Fruit fly (Drosophila melanogaster): Measurements from ENCODE around the gene rdo.
A peak's percentile ranks its signal among the peaks of the same experiment; 100 is the strongest.

Gene rdo

DNA sequence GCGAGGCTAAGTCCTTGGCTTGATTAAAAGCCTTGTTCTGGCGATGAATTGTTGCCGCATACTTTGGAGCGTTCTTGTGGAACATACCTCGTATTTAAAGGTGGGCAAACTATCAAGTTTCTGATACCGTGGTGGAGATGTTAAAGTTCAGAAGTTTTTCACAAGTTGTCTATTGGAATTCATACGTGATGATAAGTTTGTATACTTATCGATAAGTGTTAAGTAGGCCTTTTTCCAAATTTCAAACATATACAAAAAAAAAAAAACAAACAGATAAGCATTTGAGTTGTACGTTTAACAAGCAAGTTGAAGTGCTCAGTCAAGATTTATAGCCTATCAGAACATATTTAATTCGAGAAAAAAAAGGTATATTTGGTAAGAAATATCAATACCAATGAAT, 26.1 kb upstream of the rdo start, which contains the start of gene CG5681:
Gene CG5681 (plus strand): TSS at position 301 of the 400 bp plus-strand sequence.
- TF ChIP-seq sage (GFP tag; optimal IDR thresholded peaks at IDR 0.05) = no peak
- no peak for TF ChIP-seq fru (GFP tag; optimal IDR thresholded peaks at IDR 0.05)
- TF ChIP-seq pan (optimal IDR thresholded peaks at IDR 0.05) = no peak
- TF ChIP-seq GATAd (GFP tag; optimal IDR thresholded peaks at IDR 0.05) = no peak
- no peak for TF ChIP-seq jim (GFP tag; optimal IDR thresholded peaks at IDR 0.05)
- no peak for TF ChIP-seq Jra (GFP tag; optimal IDR thresholded peaks at IDR 0.05)
- TF ChIP-seq tai (GFP tag; optimal IDR thresholded peaks at IDR 0.05) = no peak
- no peak for TF ChIP-seq rgr (GFP tag; optimal IDR thresholded peaks at IDR 0.05)
- no peak for TF ChIP-seq Rel (GFP tag; optimal IDR thresholded peaks at IDR 0.05)
- TF ChIP-seq Rel (tag; optimal IDR thresholded peaks at IDR 0.05) = no peak
- no peak for TF ChIP-seq br (GFP tag; optimal IDR thresholded peaks at IDR 0.05)
- TF ChIP-seq Abd-B (GFP tag; optimal IDR thresholded peaks at IDR 0.05) = no peak
- TF ChIP-seq usp (GFP tag; optimal IDR thresholded peaks at IDR 0.05) = no peak
- no peak for TF ChIP-seq Hnf4 (GFP tag; optimal IDR thresholded peaks at IDR 0.05)

DNA sequence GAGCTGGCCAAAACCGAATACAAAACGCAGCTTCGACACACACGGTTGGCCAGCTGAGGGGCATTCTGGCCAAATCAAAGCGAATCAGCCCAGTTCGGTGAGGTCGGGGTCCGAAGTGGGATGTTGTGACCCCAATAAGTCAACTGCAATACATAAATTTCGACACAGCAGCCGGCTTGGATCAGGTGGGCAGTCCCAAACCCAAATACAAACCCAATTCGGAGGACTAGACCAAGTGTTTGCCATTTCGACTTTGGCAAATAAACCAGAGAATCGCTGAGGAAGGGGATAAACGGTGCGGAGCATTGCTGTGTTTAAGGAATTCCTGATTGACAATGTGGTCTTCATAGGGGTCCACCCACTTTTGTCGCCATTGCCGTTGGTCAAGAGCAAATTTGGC, 23.2 kb upstream of the rdo start:
- peak; percentile 49 for TF ChIP-seq Dfd (GFP tag; optimal IDR thresholded peaks at IDR 0.05)
- no peak for TF ChIP-seq usp (GFP tag; optimal IDR thresholded peaks at IDR 0.05)
- no peak for TF ChIP-seq Hr78 (GFP tag; optimal IDR thresholded peaks at IDR 0.05)
- no peak for TF ChIP-seq tai (GFP tag; optimal IDR thresholded peaks at IDR 0.05)
- no peak for TF ChIP-seq Mio (GFP tag; optimal IDR thresholded peaks at IDR 0.05)

DNA sequence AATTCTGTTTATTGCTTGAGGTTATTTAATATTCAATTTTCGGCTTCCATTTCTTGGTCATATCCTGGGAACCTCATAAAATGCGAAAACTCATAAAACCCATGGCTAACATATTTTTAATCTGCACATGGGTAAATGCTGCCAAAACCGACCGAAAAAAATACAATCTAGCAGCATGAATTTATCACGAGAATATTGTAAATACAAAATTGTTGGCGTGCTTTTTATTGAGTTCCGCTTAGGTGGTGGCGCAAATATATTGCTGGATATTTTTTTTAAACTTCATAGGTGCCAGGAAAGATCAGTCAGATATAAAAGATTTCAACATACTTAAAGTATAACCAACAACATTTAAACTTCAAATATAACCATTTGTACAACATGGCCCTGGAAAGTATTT, 22.1 kb upstream of the rdo start, which contains the start of gene Prosbeta5R2:
Gene Prosbeta5R2 (plus strand): TSS at position 301 of the 400 bp plus-strand sequence.
- TF ChIP-seq fru (GFP tag; optimal IDR thresholded peaks at IDR 0.05) (no peak), N (GFP tag; optimal IDR thresholded peaks at IDR 0.05) (no peak)

DNA sequence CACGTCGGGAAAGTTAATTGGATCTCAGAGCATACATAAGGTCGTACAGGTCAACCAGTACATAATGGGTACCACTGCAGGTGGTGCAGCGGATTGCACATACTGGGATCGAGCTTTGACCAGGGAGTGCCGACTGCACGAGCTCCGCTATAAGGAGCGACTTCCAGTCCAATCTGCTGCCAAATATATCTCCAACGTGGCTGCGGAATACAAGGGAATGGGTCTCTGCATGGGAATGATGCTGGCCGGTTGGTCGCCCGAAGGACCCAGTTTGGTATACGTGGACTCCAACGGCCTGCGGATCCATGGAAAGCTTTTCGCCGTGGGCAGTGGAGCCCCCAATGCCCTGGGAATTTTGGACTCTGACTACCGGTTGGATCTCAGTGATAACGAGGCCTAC, 21.4 kb upstream of the rdo start:
- TF ChIP-seq ey (GFP tag; optimal IDR thresholded peaks at IDR 0.05) (no peak), Vsx2 (GFP tag; optimal IDR thresholded peaks at IDR 0.05; ENCODE audit: partially characterized antibody) (no peak), Dif (GFP tag; optimal IDR thresholded peaks at IDR 0.05; ENCODE audit: partially characterized antibody) (no peak), Myc (optimal IDR thresholded peaks at IDR 0.05) (no peak), Sp1 (GFP tag; optimal IDR thresholded peaks at IDR 0.05) (no peak), OdsH (GFP tag; optimal IDR thresholded peaks at IDR 0.05) (no peak), Abd-B (GFP tag; optimal IDR thresholded peaks at IDR 0.05) (no peak), dmrt93B (GFP tag; optimal IDR thresholded peaks at IDR 0.05) (no peak), sage (GFP tag; optimal IDR thresholded peaks at IDR 0.05) (no peak), CG9705 (GFP tag; optimal IDR thresholded peaks at IDR 0.05) (no peak), N (GFP tag; optimal IDR thresholded peaks at IDR 0.05) (no peak), foxo (GFP tag; optimal IDR thresholded peaks at IDR 0.05) (no peak), psq (GFP tag; optimal IDR thresholded peaks at IDR 0.05) (no peak), GATAd (GFP tag; optimal IDR thresholded peaks at IDR 0.05) (no peak), Dfd (GFP tag; optimal IDR thresholded peaks at IDR 0.05) (no peak), Mio (GFP tag; optimal IDR thresholded peaks at IDR 0.05) (no peak), HLH106 (tag; optimal IDR thresholded peaks at IDR 0.05) (no peak)

DNA sequence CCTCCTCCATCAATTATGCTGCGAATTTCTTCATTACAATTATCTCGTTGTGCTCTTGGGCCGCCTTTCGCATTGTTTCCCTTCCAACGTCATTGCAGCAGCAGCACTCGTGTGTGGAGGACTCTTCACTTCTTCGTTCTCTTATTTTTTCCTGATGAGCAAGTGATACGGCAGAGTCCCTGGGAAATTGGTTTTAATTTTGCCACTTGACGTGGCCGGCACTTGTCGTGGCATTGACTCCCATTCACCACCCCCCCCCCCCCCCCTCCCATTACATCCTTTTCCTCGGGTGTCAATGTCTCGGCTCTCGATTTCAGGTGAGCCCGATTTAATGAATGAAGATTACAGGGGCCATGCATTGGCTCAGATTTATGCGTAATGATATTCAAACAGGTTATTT, 10.0 kb upstream of the rdo start:
- TF ChIP-seq usp (GFP tag; optimal IDR thresholded peaks at IDR 0.05) (no peak), Jra (GFP tag; optimal IDR thresholded peaks at IDR 0.05) (no peak), Abd-B (GFP tag; optimal IDR thresholded peaks at IDR 0.05) (no peak), tai (GFP tag; optimal IDR thresholded peaks at IDR 0.05) (no peak), woc (GFP tag; optimal IDR thresholded peaks at IDR 0.05) (no peak)

DNA sequence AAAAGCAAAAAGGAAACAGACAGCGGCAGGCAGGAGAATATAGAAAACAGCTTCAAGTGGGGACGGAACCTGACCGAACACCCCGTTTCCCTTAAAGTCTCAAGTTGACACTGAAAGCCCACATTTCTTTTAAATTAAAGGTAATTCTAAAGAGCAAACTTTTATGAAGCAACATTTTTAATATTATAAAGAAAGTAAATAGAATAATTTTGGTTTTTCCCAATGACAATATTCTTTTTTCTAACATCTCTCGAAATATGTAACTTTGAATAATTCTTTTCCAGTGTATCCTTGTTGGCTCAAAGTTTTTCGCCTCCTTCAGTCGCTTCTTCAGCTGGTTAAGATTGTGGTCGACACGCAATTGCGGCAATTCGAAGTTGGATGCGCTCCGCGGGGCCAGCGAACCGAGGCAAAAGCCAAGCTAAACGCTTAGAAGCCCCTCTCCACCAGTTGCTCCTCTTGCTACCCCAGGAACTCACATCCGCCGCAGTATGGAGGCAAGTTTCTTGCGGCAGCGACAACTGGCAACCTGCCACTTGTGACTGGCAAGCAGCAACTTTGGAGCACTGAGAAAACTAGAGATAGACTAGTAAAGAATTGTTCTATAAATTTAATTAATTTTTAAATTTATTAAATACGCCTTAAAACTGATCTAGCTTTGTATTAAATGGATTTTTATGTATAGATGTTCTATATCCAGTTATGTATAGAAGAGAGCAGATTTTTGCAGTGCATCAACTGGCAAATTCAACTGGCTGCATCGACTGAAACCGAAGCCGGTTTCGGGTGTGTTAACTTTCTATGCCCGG, 8.9 kb upstream of the rdo start:
- TF ChIP-seq foxo (GFP tag; optimal IDR thresholded peaks at IDR 0.05) = peak in 1 of 2 experiments; percentile 74
- no peak for TF ChIP-seq pan (optimal IDR thresholded peaks at IDR 0.05)
- no peak for TF ChIP-seq N (GFP tag; optimal IDR thresholded peaks at IDR 0.05)
- peak; percentile 65 for TF ChIP-seq Hnf4 (GFP tag; optimal IDR thresholded peaks at IDR 0.05)
- no peak for TF ChIP-seq Hr78 (GFP tag; optimal IDR thresholded peaks at IDR 0.05)
- no peak for TF ChIP-seq Myc (optimal IDR thresholded peaks at IDR 0.05)
- no peak for TF ChIP-seq sv (GFP tag; optimal IDR thresholded peaks at IDR 0.05)
- no peak for TF ChIP-seq CG32264 (GFP tag; optimal IDR thresholded peaks at IDR 0.05)
- TF ChIP-seq dl (GFP tag; optimal IDR thresholded peaks at IDR 0.05; ENCODE audit: insufficient read depth in 1 of 2, partially characterized antibody in 2 of 2) = no peak
- peak; percentile 34 for TF ChIP-seq br (GFP tag; optimal IDR thresholded peaks at IDR 0.05)
- TF ChIP-seq CG9705 (GFP tag; optimal IDR thresholded peaks at IDR 0.05) = peak; percentile 67
- no peak for TF ChIP-seq sage (GFP tag; optimal IDR thresholded peaks at IDR 0.05)
- no peak for TF ChIP-seq dsf (GFP tag; optimal IDR thresholded peaks at IDR 0.05; ENCODE audit: borderline replicate concordance)
- no peak for TF ChIP-seq jim (GFP tag; optimal IDR thresholded peaks at IDR 0.05)
- TF ChIP-seq h (GFP tag; optimal IDR thresholded peaks at IDR 0.05) = peak; percentile 77
- TF ChIP-seq woc (GFP tag; optimal IDR thresholded peaks at IDR 0.05) = peak; percentile 65
- TF ChIP-seq Mio (GFP tag; optimal IDR thresholded peaks at IDR 0.05) = no peak
- no peak for TF ChIP-seq Dfd (GFP tag; optimal IDR thresholded peaks at IDR 0.05)
- TF ChIP-seq Jra (GFP tag; optimal IDR thresholded peaks at IDR 0.05) = peak; percentile 34
- TF ChIP-seq Rel (GFP tag; optimal IDR thresholded peaks at IDR 0.05) = peak; percentile 43
- TF ChIP-seq Rel (tag; optimal IDR thresholded peaks at IDR 0.05) = no peak
- TF ChIP-seq OdsH (GFP tag; optimal IDR thresholded peaks at IDR 0.05) = peak; percentile 66
- TF ChIP-seq brk (GFP tag; optimal IDR thresholded peaks at IDR 0.05) = peak; percentile 84
- TF ChIP-seq Abd-B (GFP tag; optimal IDR thresholded peaks at IDR 0.05) = no peak
- peak; percentile 85 for TF ChIP-seq HLH106 (tag; optimal IDR thresholded peaks at IDR 0.05)
- peak; percentile 62 for TF ChIP-seq ey (GFP tag; optimal IDR thresholded peaks at IDR 0.05)
